In the genomic region with DNA sequence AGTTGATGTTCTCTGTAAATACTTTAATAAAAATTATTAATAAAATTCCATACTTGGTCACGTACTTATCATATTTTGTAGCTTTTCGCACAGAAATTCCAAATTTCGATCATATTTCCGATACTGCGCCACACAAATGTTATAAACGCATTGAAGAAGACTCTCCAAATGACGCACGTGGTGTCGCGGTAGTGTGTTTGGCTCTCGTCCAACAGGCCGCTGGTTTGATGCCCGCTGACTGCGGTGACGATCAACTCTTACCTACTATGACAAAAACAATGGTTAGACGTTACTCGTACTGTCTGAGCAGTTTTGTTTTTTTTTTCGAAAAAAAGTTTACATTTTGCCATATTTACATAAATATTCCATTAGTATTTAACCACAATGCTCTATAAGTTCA, we compare ENCODE assay signal across 4 worm cellular contexts.
TF ChIP-seq lines count a peak whose summit lies in the region.

No protein-coding gene starts in this region.

TF ChIP-seq in whole organism, L2 larva, 48 proteins besides CTCF, POLR2A, EP300 and RAD21 (continued from another document):
- TF ChIP-seq mbf-1 (tag; optimal IDR thresholded peaks at IDR 0.05; lab: Kevin White, UChicago): no peak
- TF ChIP-seq crh-2 (tag; optimal IDR thresholded peaks at IDR 0.05; lab: Kevin White, UChicago): peak; percentile 58
- no peak for TF ChIP-seq zag-1 (tag; optimal IDR thresholded peaks at IDR 0.05; lab: Kevin White, UChicago)
- peak; percentile 81 for TF ChIP-seq nhr-129 (tag; optimal IDR thresholded peaks at IDR 0.05; lab: Kevin White, UChicago)
- no peak for TF ChIP-seq elt-1 (tag; optimal IDR thresholded peaks at IDR 0.05; lab: Kevin White, UChicago)
- no peak for TF ChIP-seq ZK546.5 (tag; optimal IDR thresholded peaks at IDR 0.05; lab: Kevin White, UChicago)
- peak; percentile 75 for TF ChIP-seq sma-9 (GFP tag; optimal IDR thresholded peaks at IDR 0.05; lab: Kevin White, UChicago)
- no peak for TF ChIP-seq sma-9 (tag; optimal IDR thresholded peaks at IDR 0.05; lab: Kevin White, UChicago)
- no peak for TF ChIP-seq aly-2 (tag; optimal IDR thresholded peaks at IDR 0.05; lab: Kevin White, UChicago)
- no peak for TF ChIP-seq blmp-1 (tag; optimal IDR thresholded peaks at IDR 0.05; lab: Kevin White, UChicago; ENCODE audit: insufficient read depth)
- peak; percentile 47 for TF ChIP-seq Y55F3AM.14 (GFP tag; optimal IDR thresholded peaks at IDR 0.05; lab: Kevin White, UChicago)
- peak; percentile 15 for TF ChIP-seq ceh-16 (tag; optimal IDR thresholded peaks at IDR 0.05; lab: Kevin White, UChicago)

TF ChIP-seq in whole organism, L4 larva, 104 proteins besides CTCF, POLR2A, EP300 and RAD21 (continued from another document and continues in another):
- peak; percentile 94 for TF ChIP-seq vab-7 (GFP tag; IDR thresholded peaks at IDR 0.05; lab: Robert Waterston, UW)
- no peak for TF ChIP-seq dpl-1 (GFP tag; optimal IDR thresholded peaks at IDR 0.05; lab: Kevin White, UChicago)
- TF ChIP-seq spr-1 (tag; optimal IDR thresholded peaks at IDR 0.05; lab: Kevin White, UChicago): peak; percentile 68
- TF ChIP-seq F37D6.2 (tag; optimal IDR thresholded peaks at IDR 0.05; lab: Kevin White, UChicago): peak; percentile 33
- TF ChIP-seq D1046.2 (GFP tag; IDR thresholded peaks at IDR 0.05; lab: Robert Waterston, UW): peak; percentile 83; the same call in 1 of the 2 replicates
- peak; percentile 46 for TF ChIP-seq pqm-1 (tag; optimal IDR thresholded peaks at IDR 0.05; lab: Kevin White, UChicago)
- peak; percentile 66 for TF ChIP-seq hlh-11 (tag; optimal IDR thresholded peaks at IDR 0.05; lab: Kevin White, UChicago)
- peak; percentile 70 for TF ChIP-seq nhr-48 (tag; optimal IDR thresholded peaks at IDR 0.05; lab: Kevin White, UChicago)
- peak; percentile 55 for TF ChIP-seq lir-3 (tag; optimal IDR thresholded peaks at IDR 0.05; lab: Kevin White, UChicago)
- TF ChIP-seq ceh-28 (tag; optimal IDR thresholded peaks at IDR 0.05; lab: Kevin White, UChicago): no peak
- peak; percentile 84 for TF ChIP-seq mep-1 (tag; optimal IDR thresholded peaks at IDR 0.05; lab: Kevin White, UChicago)
- TF ChIP-seq arid-1 (GFP tag; conservative IDR thresholded peaks at IDR 0.05; lab: Robert Waterston, UW): peak; percentile 92
- TF ChIP-seq nhr-28 (tag; optimal IDR thresholded peaks at IDR 0.05; lab: Kevin White, UChicago): peak; percentile 24
- TF ChIP-seq tra-1 (GFP tag; IDR thresholded peaks at IDR 0.05; lab: Robert Waterston, UW): peak; percentile 83
- peak; percentile 81; the same call in 1 of the 2 replicates for TF ChIP-seq ceh-20 (GFP tag; IDR thresholded peaks at IDR 0.05; lab: Robert Waterston, UW)
- TF ChIP-seq Y105C5A.15 (GFP tag; IDR thresholded peaks at IDR 0.05; lab: Robert Waterston, UW): peak; percentile 93; the same call in 1 of the 2 replicates
- TF ChIP-seq madf-5 (GFP tag; IDR thresholded peaks at IDR 0.05; lab: Robert Waterston, UW): peak; percentile 77 to 81; a peak in 2 of 4 replicates
- peak; percentile 96 for TF ChIP-seq F44E2.7 (GFP tag; IDR thresholded peaks at IDR 0.05; lab: Robert Waterston, UW)
- TF ChIP-seq F49E8.2 (tag; optimal IDR thresholded peaks at IDR 0.05; lab: Kevin White, UChicago; ENCODE audit: borderline replicate concordance): peak; percentile 74
- peak; percentile 97 for TF ChIP-seq dmd-8 (GFP tag; IDR thresholded peaks at IDR 0.05; lab: Robert Waterston, UW)
- peak; percentile 84 for TF ChIP-seq nhr-102 (tag; optimal IDR thresholded peaks at IDR 0.05; lab: Kevin White, UChicago)
- no peak for TF ChIP-seq lin-15B (tag; optimal IDR thresholded peaks at IDR 0.05; lab: Kevin White, UChicago)
- TF ChIP-seq Y48G9A.11 (GFP tag; IDR thresholded peaks at IDR 0.05; lab: Robert Waterston, UW): peak; percentile 80
- TF ChIP-seq dve-1 (tag; optimal IDR thresholded peaks at IDR 0.05; lab: Kevin White, UChicago; ENCODE audit: insufficient read depth): peak; percentile 73
- TF ChIP-seq lin-38 (GFP tag; IDR thresholded peaks at IDR 0.05; lab: Robert Waterston, UW): peak; percentile 83
- peak; percentile 95 for TF ChIP-seq aha-1 (tag; lab: Kevin White, UChicago)
- TF ChIP-seq hlh-30 (tag; optimal IDR thresholded peaks at IDR 0.05; lab: Kevin White, UChicago; ENCODE audit: insufficient read depth): peak; percentile 77
- peak; percentile 79 for TF ChIP-seq zip-11 (GFP tag; IDR thresholded peaks at IDR 0.05; lab: Robert Waterston, UW)
- peak; percentile 83 for TF ChIP-seq sdz-12 (GFP tag; optimal IDR thresholded peaks at IDR 0.05; lab: Kevin White, UChicago)
- no peak for TF ChIP-seq nhr-10 (tag; optimal IDR thresholded peaks at IDR 0.05; lab: Kevin White, UChicago)
- peak; percentile 78 for TF ChIP-seq nhr-41 (GFP tag; IDR thresholded peaks at IDR 0.05; lab: Robert Waterston, UW)
- peak; percentile 56 for TF ChIP-seq zfp-2 (tag; optimal IDR thresholded peaks at IDR 0.05; lab: Kevin White, UChicago)
- TF ChIP-seq ztf-11 (tag; optimal IDR thresholded peaks at IDR 0.05; lab: Kevin White, UChicago): no peak
- peak; percentile 79 for TF ChIP-seq duxl-1 (tag; optimal IDR thresholded peaks at IDR 0.05; lab: Kevin White, UChicago; ENCODE audit: poor library complexity)
- peak; percentile 80 for TF ChIP-seq T26A8.4 (GFP tag; IDR thresholded peaks at IDR 0.05; lab: Robert Waterston, UW)
- peak; percentile 25 for TF ChIP-seq zip-2 (tag; optimal IDR thresholded peaks at IDR 0.05; lab: Kevin White, UChicago)
- TF ChIP-seq mxl-2 (GFP tag; conservative IDR thresholded peaks at IDR 0.05; lab: Robert Waterston, UW): peak; percentile 72

TF ChIP-seq in whole organism, late embryonic, 69 proteins besides CTCF, POLR2A, EP300 and RAD21 (continued from another document and continues in another):
- TF ChIP-seq tbx-2 (tag; optimal IDR thresholded peaks at IDR 0.05; lab: Kevin White, UChicago) (peak; percentile 93), ref-2 (tag; optimal IDR thresholded peaks at IDR 0.05; lab: Kevin White, UChicago) (peak; percentile 94), pros-1 (tag; optimal IDR thresholded peaks at IDR 0.05; lab: Kevin White, UChicago) (peak; percentile 56), ceh-31 (tag; optimal IDR thresholded peaks at IDR 0.05; lab: Kevin White, UChicago) (peak; percentile 73), unc-55 (GFP tag; optimal IDR thresholded peaks at IDR 0.05; lab: Kevin White, UChicago) (no peak), ets-4 (tag; optimal IDR thresholded peaks at IDR 0.05; lab: Kevin White, UChicago) (peak; percentile 43), ceh-9 (tag; optimal IDR thresholded peaks at IDR 0.05; lab: Kevin White, UChicago) (peak; percentile 93), ceh-19 (GFP tag; optimal IDR thresholded peaks at IDR 0.05; lab: Kevin White, UChicago) (peak; percentile 95), pax-1 (tag; optimal IDR thresholded peaks at IDR 0.05; lab: Kevin White, UChicago) (no peak), unc-3 (GFP tag; conservative IDR thresholded peaks at IDR 0.05; lab: Robert Waterston, UW) (peak; percentile 93), unc-3 (tag; optimal IDR thresholded peaks at IDR 0.05; lab: Kevin White, UChicago) (peak; percentile 93), hlh-30 (tag; optimal IDR thresholded peaks at IDR 0.05; lab: Kevin White, UChicago; ENCODE audit: insufficient read depth) (peak; percentile 87), F13H6.1 (tag; optimal IDR thresholded peaks at IDR 0.05; lab: Kevin White, UChicago) (peak; percentile 88), hlh-15 (tag; optimal IDR thresholded peaks at IDR 0.05; lab: Kevin White, UChicago) (peak; percentile 92), ceh-18 (tag; optimal IDR thresholded peaks at IDR 0.05; lab: Kevin White, UChicago) (peak; percentile 77), hlh-13 (GFP tag; optimal IDR thresholded peaks at IDR 0.05; lab: Kevin White, UChicago) (peak; percentile 91), fkh-10 (GFP tag; optimal IDR thresholded peaks at IDR 0.05; lab: Kevin White, UChicago) (peak; percentile 47), odd-2 (tag; optimal IDR thresholded peaks at IDR 0.05; lab: Kevin White, UChicago) (peak; percentile 81), elt-4 (tag; optimal IDR thresholded peaks at IDR 0.05; lab: Kevin White, UChicago) (no peak), K09A11.1 (tag; optimal IDR thresholded peaks at IDR 0.05; lab: Kevin White, UChicago; ENCODE audit: insufficient read depth) (peak; percentile 90), pag-3 (tag; optimal IDR thresholded peaks at IDR 0.05; lab: Kevin White, UChicago; ENCODE audit: borderline replicate concordance) (peak; percentile 72), ceh-48 (tag; optimal IDR thresholded peaks at IDR 0.05; lab: Kevin White, UChicago) (peak; percentile 92), ceh-30 (tag; optimal IDR thresholded peaks at IDR 0.05; lab: Kevin White, UChicago) (peak; percentile 53), ceh-6 (GFP tag; optimal IDR thresholded peaks at IDR 0.05; lab: Kevin White, UChicago) (peak; percentile 97), ceh-34 (tag; optimal IDR thresholded peaks at IDR 0.05; lab: Kevin White, UChicago) (peak; percentile 95), che-1 (tag; optimal IDR thresholded peaks at IDR 0.05; lab: Kevin White, UChicago) (peak; percentile 95), pat-9 (tag; optimal IDR thresholded peaks at IDR 0.05; lab: Kevin White, UChicago) (peak; percentile 95), mec-3 (tag; optimal IDR thresholded peaks at IDR 0.05; lab: Kevin White, UChicago; ENCODE audit: borderline replicate concordance) (peak; percentile 47), ceh-24 (tag; optimal IDR thresholded peaks at IDR 0.05; lab: Kevin White, UChicago) (peak; percentile 89), ceh-45 (GFP tag; IDR thresholded peaks at IDR 0.05; lab: Robert Waterston, UW) (peak; percentile 86), pha-2 (tag; optimal IDR thresholded peaks at IDR 0.05; lab: Kevin White, UChicago) (peak; percentile 95), tbx-7 (tag; optimal IDR thresholded peaks at IDR 0.05; lab: Kevin White, UChicago) (peak; percentile 60), pqm-1 (tag; optimal IDR thresholded peaks at IDR 0.05; lab: Kevin White, UChicago) (peak; percentile 82), syd-9 (tag; optimal IDR thresholded peaks at IDR 0.05; lab: Kevin White, UChicago) (peak; percentile 90), dve-1 (tag; optimal IDR thresholded peaks at IDR 0.05; lab: Kevin White, UChicago) (peak; percentile 84), sox-4 (tag; optimal IDR thresholded peaks at IDR 0.05; lab: Kevin White, UChicago) (peak; percentile 97), eyg-1 (tag; optimal IDR thresholded peaks at IDR 0.05; lab: Kevin White, UChicago) (peak; percentile 90), ceh-2 (tag; optimal IDR thresholded peaks at IDR 0.05; lab: Kevin White, UChicago) (peak; percentile 90), ztf-16 (tag; optimal IDR thresholded peaks at IDR 0.05; lab: Kevin White, UChicago) (peak; percentile 96), sdc-2 (tag; optimal IDR thresholded peaks at IDR 0.05; lab: Kevin White, UChicago) (peak; percentile 89), sox-2 (GFP tag; IDR thresholded peaks at IDR 0.05; lab: Robert Waterston, UW) (peak; percentile 88)

TF ChIP-seq in whole organism, mixed stage, embryonic, 35 proteins besides CTCF, POLR2A, EP300 and RAD21 (continued from another document):
- TF ChIP-seq unc-120 (tag; optimal IDR thresholded peaks at IDR 0.05; lab: Kevin White, UChicago; ENCODE audit: poor library complexity, severe bottlenecking) (peak; percentile 97), unc-39 (tag; optimal IDR thresholded peaks at IDR 0.05; lab: Kevin White, UChicago) (peak; percentile 68), pha-4 (tag; optimal IDR thresholded peaks at IDR 0.05; lab: Kevin White, UChicago) (peak; percentile 86), lin-32 (GFP tag; optimal IDR thresholded peaks at IDR 0.05; lab: Kevin White, UChicago) (peak; percentile 97), elt-3 (tag; optimal IDR thresholded peaks at IDR 0.05; lab: Kevin White, UChicago) (peak; percentile 77), cnd-1 (tag; optimal IDR thresholded peaks at IDR 0.05; lab: Kevin White, UChicago) (peak; percentile 97), blmp-1 (tag; optimal IDR thresholded peaks at IDR 0.05; lab: Kevin White, UChicago) (peak; percentile 5), unc-62 (GFP tag; optimal IDR thresholded peaks at IDR 0.05; lab: Kevin White, UChicago) (peak; percentile 64)
